Worm (Caenorhabditis elegans) whole organism, L4 larva: Measurements from ENCODE around the gene bus-8B.

ENCODE experiments used
- F37D6.2 ChIP-seq: sonication (generic microtip); optimal IDR thresholded peaks from 2 replicates; lab custom pipeline; 2016; ENCODE audit warnings: mild to moderate bottlenecking, missing genetic modification characterization, missing compliant biosample characterization
- F49E8.2 ChIP-seq: sonication (generic microtip); optimal IDR thresholded peaks from 2 replicates; lab custom pipeline; 2016; ENCODE audit warnings: missing compliant biosample characterization, mild to moderate bottlenecking, missing genetic modification characterization, borderline replicate concordance
- T20F7.1 ChIP-seq: fragments of 200-800 bp; sonication (Bioruptor generic); optimal IDR thresholded peaks from 2 replicates; lab custom pipeline; 2018; ENCODE audit warnings: mild to moderate bottlenecking, missing genetic modification characterization, missing compliant biosample characterization
- Y5F2A.4 ChIP-seq: fragments of 200-800 bp; sonication (Bioruptor generic); optimal IDR thresholded peaks from 2 replicates; lab custom pipeline; 2018; ENCODE audit warnings: mild to moderate bottlenecking, missing genetic modification characterization, missing compliant biosample characterization
- Y75B8A.6 ChIP-seq: fragments of 200-800 bp; sonication (Bioruptor generic); IDR thresholded peaks from 2 replicates; pipeline ENCODE4 v1.3.6; 2022; ENCODE audit warnings: missing genetic modification reagents, missing genetic modification characterization, missing compliant biosample characterization
- aha-1 ChIP-seq: fragments of 150-350 bp; peaks from one replicate; lab custom pipeline; 2014; ENCODE audit warnings: missing biosample characterization, missing genetic modification characterization
- arid-1 ChIP-seq: fragments of 200-800 bp; sonication (Bioruptor generic); conservative IDR thresholded peaks from 2 replicates; pipeline ENCODE4 v1.3.6; 2022; ENCODE audit warnings: missing genetic modification reagents, missing genetic modification characterization, missing compliant biosample characterization
- ceh-32 ChIP-seq: sonication (generic microtip); optimal IDR thresholded peaks from 2 replicates; lab custom pipeline; 2016; ENCODE audit warnings: mild to moderate bottlenecking, missing genetic modification characterization, missing compliant biosample characterization; ENCODE audit not compliant: poor library complexity
- ceh-44 ChIP-seq: fragments of 200-800 bp; sonication (Bioruptor generic); IDR thresholded peaks from 2 replicates; pipeline ENCODE4 v1.3.6; 2022; ENCODE audit warnings: missing genetic modification reagents, missing genetic modification characterization, missing compliant biosample characterization
- daf-16 ChIP-seq, 3 experiments: sonication (generic microtip); optimal IDR thresholded peaks; 2 replicates each; lab custom pipeline; 2016 to 2017; ENCODE audit warnings: missing genetic modification characterization in 3 of 3, missing genetic modification reagents in 3 of 3, mild to moderate bottlenecking in 2 of 3, missing compliant biosample characterization in 2 of 3, missing biosample characterization in 1 of 3, moderate library complexity in 1 of 3
- dmd-6 ChIP-seq: fragments of 200-800 bp; sonication (Bioruptor generic); IDR thresholded peaks from 2 replicates; pipeline ENCODE4 v1.3.6; 2022; ENCODE audit warnings: missing genetic modification reagents, missing genetic modification characterization, missing compliant biosample characterization
- dpl-1 ChIP-seq: fragments of 150-350 bp; optimal IDR thresholded peaks from 2 replicates; lab custom pipeline; 2014; ENCODE audit warnings: missing biosample characterization, missing genetic modification reagents, missing genetic modification characterization
- duxl-1 ChIP-seq: sonication (generic microtip); optimal IDR thresholded peaks from 2 replicates; lab custom pipeline; 2016; ENCODE audit warnings: mild to moderate bottlenecking, missing genetic modification characterization, moderate library complexity, missing compliant biosample characterization; ENCODE audit not compliant: poor library complexity
- dve-1 ChIP-seq: sonication (generic microtip); optimal IDR thresholded peaks from 2 replicates; lab custom pipeline; 2017; ENCODE audit warnings: antibody characterized with exemption, mild to moderate bottlenecking, missing genetic modification characterization, missing compliant biosample characterization; ENCODE audit not compliant: insufficient read depth
- fkh-10 ChIP-seq: fragments of 150-350 bp; optimal IDR thresholded peaks from 2 replicates; lab custom pipeline; 2014; ENCODE audit warnings: missing biosample characterization, missing genetic modification reagents, missing genetic modification characterization
- fos-1 ChIP-seq: fragments of 150-350 bp; optimal IDR thresholded peaks from 2 replicates; lab custom pipeline; 2014; ENCODE audit warnings: missing biosample characterization, missing genetic modification characterization
- gei-8 ChIP-seq: fragments of 200-800 bp; sonication (Bioruptor generic); optimal IDR thresholded peaks from 2 replicates; lab custom pipeline; 2018; ENCODE audit warnings: mild to moderate bottlenecking, missing genetic modification characterization, missing compliant biosample characterization
- hlh-11 ChIP-seq: fragments of 200-800 bp; sonication (Bioruptor generic); optimal IDR thresholded peaks from 2 replicates; lab custom pipeline; 2018; ENCODE audit warnings: mild to moderate bottlenecking, missing genetic modification characterization, missing compliant biosample characterization
- hlh-30 ChIP-seq: sonication (generic microtip); optimal IDR thresholded peaks from 2 replicates; lab custom pipeline; 2017; ENCODE audit warnings: antibody characterized with exemption, mild to moderate bottlenecking, missing genetic modification characterization, missing compliant biosample characterization; ENCODE audit not compliant: insufficient read depth
- lim-7 ChIP-seq: fragments of 200-800 bp; sonication (Bioruptor generic); IDR thresholded peaks from 2 replicates; pipeline ENCODE4 v1.3.6; 2022; ENCODE audit warnings: missing genetic modification characterization, missing compliant biosample characterization
- lsy-2 ChIP-seq, 2 experiments: fragments of 150-350 bp in 1 of 2; sonication (generic microtip) in 1 of 2; optimal IDR thresholded peaks; 2 replicates each; lab custom pipeline; 2014 to 2017; ENCODE audit warnings: missing biosample characterization in 2 of 2, missing genetic modification characterization in 2 of 2
- madf-5 ChIP-seq, 2 experiments: fragments of 200-800 bp; sonication (Bioruptor generic); IDR thresholded peaks; 2 replicates each; pipeline ENCODE4 v1.3.6; 2022; ENCODE audit warnings: missing compliant biosample characterization in 2 of 2, missing genetic modification characterization in 2 of 2
- madf-9 ChIP-seq: fragments of 200-800 bp; sonication (Bioruptor generic); conservative IDR thresholded peaks from 2 replicates; pipeline ENCODE4 v1.3.6; 2022; ENCODE audit warnings: missing genetic modification reagents, missing genetic modification characterization, missing compliant biosample characterization
- mes-2 ChIP-seq: sonication (generic microtip); optimal IDR thresholded peaks from 2 replicates; lab custom pipeline; 2016; ENCODE audit warnings: missing genotype, mild to moderate bottlenecking, missing genetic modification characterization, missing compliant biosample characterization; ENCODE audit not compliant: poor library complexity, severe bottlenecking
- mxl-3 ChIP-seq: fragments of 200-800 bp; sonication (Bioruptor generic); optimal IDR thresholded peaks from 2 replicates; lab custom pipeline; 2018; ENCODE audit warnings: mild to moderate bottlenecking, missing genetic modification characterization, missing compliant biosample characterization
- nhr-111 ChIP-seq: fragments of 200-800 bp; sonication (Bioruptor generic); optimal IDR thresholded peaks from 2 replicates; lab custom pipeline; 2018; ENCODE audit warnings: mild to moderate bottlenecking, missing genetic modification characterization, missing compliant biosample characterization
- nhr-41 ChIP-seq: fragments of 200-800 bp; sonication (Bioruptor generic); IDR thresholded peaks from 2 replicates; pipeline ENCODE4 v1.3.6; 2022; ENCODE audit warnings: missing genetic modification reagents, missing genetic modification characterization, missing compliant biosample characterization
- nhr-6 ChIP-seq: fragments of 150-350 bp; optimal IDR thresholded peaks from 2 replicates; lab custom pipeline; 2014; ENCODE audit warnings: missing biosample characterization, missing genetic modification characterization
- pha-4 ChIP-seq, 2 experiments: fragments of 150-350 bp in 1 of 2; fragments of 200-800 bp in 1 of 2; sonication (Bioruptor generic) in 1 of 2; IDR thresholded peaks in 1 of 2; optimal IDR thresholded peaks in 1 of 2; 2 replicates each; pipeline versions ENCODE4 v1.3.6 to Lab custom; 2014 to 2022; ENCODE audit warnings: missing genetic modification characterization in 2 of 2, missing genetic modification reagents in 2 of 2, missing biosample characterization in 1 of 2, missing compliant biosample characterization in 1 of 2
- sdz-12 ChIP-seq: fragments of 200-800 bp; sonication (Bioruptor generic); optimal IDR thresholded peaks from 2 replicates; lab custom pipeline; 2018; ENCODE audit warnings: mild to moderate bottlenecking, missing genetic modification characterization, missing compliant biosample characterization
- snpc-1.2 ChIP-seq: fragments of 200-800 bp; sonication (Bioruptor generic); IDR thresholded peaks from 2 replicates; pipeline ENCODE4 v1.3.6; 2022; ENCODE audit warnings: missing genetic modification reagents, missing genetic modification characterization, missing compliant biosample characterization
- unc-130 ChIP-seq: sonication (generic microtip); optimal IDR thresholded peaks from 2 replicates; lab custom pipeline; 2016; ENCODE audit warnings: missing genetic modification reagents, missing genetic modification characterization, missing compliant biosample characterization
- unc-62 ChIP-seq, 3 experiments: fragments of 150-350 bp in 1 of 3; sonication (generic microtip); optimal IDR thresholded peaks in 2 of 3; peaks in 1 of 3; 1 replicate in 1 of 3; 2 replicates in 2 of 3; lab custom pipeline; 2014 to 2017; ENCODE audit warnings: missing biosample characterization in 3 of 3, missing genetic modification characterization in 3 of 3, missing genetic modification reagents in 3 of 3, missing genotype in 1 of 3
- vab-7 ChIP-seq: fragments of 200-800 bp; sonication (Bioruptor generic); IDR thresholded peaks from 2 replicates; pipeline ENCODE4 v1.3.6; 2022; ENCODE audit warnings: missing genetic modification reagents, missing genetic modification characterization, missing compliant biosample characterization
- zip-2 ChIP-seq: fragments of 150-350 bp; optimal IDR thresholded peaks from 2 replicates; lab custom pipeline; 2014; ENCODE audit warnings: missing biosample characterization, missing genetic modification characterization

Gene bus-8B

ce11 chrX:5450773-5451447 lies 42.2 kb upstream of the bus-8B start, which contains the start of gene C25F6.6:
Gene C25F6.6 (minus strand): TSS chrX:5450823.
- TF ChIP-seq daf-16 (GFP tag; optimal IDR thresholded peaks at IDR 0.05; lab: Kevin White, UChicago): peak in 1 of 2 experiments; percentile 61
- TF ChIP-seq daf-16 (tag; optimal IDR thresholded peaks at IDR 0.05; lab: Kevin White, UChicago): peak; percentile 57
- peak; percentile 84 for TF ChIP-seq snpc-1.2
- no peak for TF ChIP-seq fos-1 (tag; lab: Kevin White, UChicago)
- peak; percentile 11 for TF ChIP-seq duxl-1 (tag; lab: Kevin White, UChicago)
- TF ChIP-seq mxl-3 (GFP tag; lab: Kevin White, UChicago): no peak
- TF ChIP-seq hlh-11: peak; percentile 14
- peak; percentile 29 for TF ChIP-seq unc-130 (GFP tag; lab: Kevin White, UChicago)
- TF ChIP-seq unc-62 (GFP tag; optimal IDR thresholded peaks at IDR 0.05 in 1 of 2; lab: Kevin White, UChicago): peak in 1 of 2 experiments; percentile 64
- TF ChIP-seq unc-62 (tag; optimal IDR thresholded peaks at IDR 0.05; lab: Kevin White, UChicago): no peak
- TF ChIP-seq zip-2 (tag; lab: Kevin White, UChicago): peak; percentile 10
- peak; percentile 68; the same call in 1 of the 2 replicates for TF ChIP-seq pha-4 (GFP tag; IDR thresholded peaks at IDR 0.05; lab: Robert Waterston, UW)
- TF ChIP-seq pha-4 (tag; optimal IDR thresholded peaks at IDR 0.05; lab: Kevin White, UChicago): no peak
- no peak for TF ChIP-seq F37D6.2 (tag; lab: Kevin White, UChicago)
- TF ChIP-seq gei-8 (GFP tag; lab: Kevin White, UChicago): no peak
- peak; percentile 67 for TF ChIP-seq mes-2
- no peak for TF ChIP-seq Y75B8A.6 (GFP tag; lab: Robert Waterston, UW)
- no peak for TF ChIP-seq sdz-12 (GFP tag; lab: Kevin White, UChicago)
- TF ChIP-seq nhr-111: no peak
- peak; percentile 18 for TF ChIP-seq T20F7.1
- TF ChIP-seq dmd-6 (GFP tag; lab: Robert Waterston, UW): no peak; the same call in 1 of the 2 replicates
- 0 out of 4 replicates have a peak, but pooled peaks of 1 of the 2 experiments have one; percentile 33 for TF ChIP-seq madf-5 (GFP tag; IDR thresholded peaks at IDR 0.05; lab: Robert Waterston, UW)
- no peak for TF ChIP-seq fkh-10 (GFP tag; lab: Kevin White, UChicago)
- TF ChIP-seq lim-7 (GFP tag; lab: Robert Waterston, UW): peak; percentile 84
- TF ChIP-seq nhr-6 (tag; lab: Kevin White, UChicago): peak; percentile 63
- TF ChIP-seq dve-1: peak; percentile 54
- TF ChIP-seq aha-1 (tag; lab: Kevin White, UChicago): peak; percentile 6
- TF ChIP-seq arid-1: peak; percentile 49; the same call in 1 of the 2 replicates
- TF ChIP-seq nhr-41 (GFP tag; lab: Robert Waterston, UW): peak; percentile 61; the same call in 1 of the 2 replicates
- no peak for TF ChIP-seq lsy-2 (tag; optimal IDR thresholded peaks at IDR 0.05; lab: Kevin White, UChicago)
- TF ChIP-seq vab-7: peak; percentile 57; the same call in 1 of the 2 replicates
- TF ChIP-seq hlh-30: peak; percentile 0

ce11 chrX:5451706-5452105 lies 41.4 kb upstream of the bus-8B start:
- TF ChIP-seq ceh-44 (GFP tag; lab: Robert Waterston, UW): no peak
- peak in 1 of 2 experiments; percentile 92 for TF ChIP-seq unc-62 (GFP tag; optimal IDR thresholded peaks at IDR 0.05 in 1 of 2; lab: Kevin White, UChicago)
- no peak for TF ChIP-seq unc-62 (tag; optimal IDR thresholded peaks at IDR 0.05; lab: Kevin White, UChicago)

- TF ChIP-seq daf-16 (GFP tag; optimal IDR thresholded peaks at IDR 0.05; lab: Kevin White, UChicago) (no peak), daf-16 (tag; optimal IDR thresholded peaks at IDR 0.05; lab: Kevin White, UChicago) (peak; percentile 8), mxl-3 (GFP tag; lab: Kevin White, UChicago) (no peak), ceh-32 (tag; lab: Kevin White, UChicago) (no peak), unc-62 (GFP tag; optimal IDR thresholded peaks at IDR 0.05 in 1 of 2; lab: Kevin White, UChicago) (peak in 1 of 2 experiments; percentile 97), unc-62 (tag; optimal IDR thresholded peaks at IDR 0.05; lab: Kevin White, UChicago) (no peak), F49E8.2 (tag; lab: Kevin White, UChicago) (no peak), Y5F2A.4 (GFP tag; lab: Kevin White, UChicago) (no peak), dpl-1 (GFP tag; lab: Kevin White, UChicago) (no peak), lsy-2 (tag; optimal IDR thresholded peaks at IDR 0.05; lab: Kevin White, UChicago) (no peak), madf-9 (GFP tag; lab: Robert Waterston, UW) (no peak)
Measured at ce11 chrX:5455107-5455506, 38.0 kb upstream of the bus-8B start.
